Fruit fly (Drosophila melanogaster) whole organism, embryonic: ENCODE data around the gene CG18662.

ENCODE experiments used
- Bgb ChIP-seq: fragments of 200-800 bp; sonication (Bioruptor generic); IDR thresholded peaks from 2 replicates; pipeline ENCODE4 v1.3.6; 2022; ENCODE audit warnings: missing biosample characterization, missing genetic modification characterization; ENCODE audit not compliant: partially characterized antibody
- CG10979 ChIP-seq: fragments of 200-800 bp; sonication (Bioruptor generic); optimal IDR thresholded peaks from 2 replicates; lab custom pipeline; 2018; ENCODE audit warnings: missing biosample characterization, mild to moderate bottlenecking, missing genetic modification characterization, moderate library complexity
- CG11093 ChIP-seq: fragments of 200-800 bp; sonication (Bioruptor generic); IDR thresholded peaks from 3 replicates; pipeline ENCODE4 v1.3.6; 2022; ENCODE audit warnings: missing biosample characterization, missing genetic modification characterization
- CG11560 ChIP-seq: fragments of 200-800 bp; sonication (Bioruptor generic); IDR thresholded peaks from 3 replicates; pipeline ENCODE4 v1.3.6; 2022; ENCODE audit warnings: missing biosample characterization, missing genetic modification characterization
- CG11695 ChIP-seq: fragments of 200-800 bp; sonication (Bioruptor generic); IDR thresholded peaks from 3 replicates; pipeline ENCODE4 v1.3.6; 2022; ENCODE audit warnings: missing biosample characterization, missing genetic modification characterization
- CG11696 ChIP-seq: fragments of 200-800 bp; sonication (Bioruptor generic); IDR thresholded peaks from 2 replicates; pipeline ENCODE4 v1.3.6; 2022; ENCODE audit warnings: missing biosample characterization, missing genetic modification characterization
- CG13624 ChIP-seq: fragments of 200-800 bp; sonication (Bioruptor generic); optimal IDR thresholded peaks from 2 replicates; lab custom pipeline; 2016; ENCODE audit warnings: missing biosample characterization, missing genetic modification characterization
- CG14441 ChIP-seq: fragments of 200-800 bp; sonication (Bioruptor generic); IDR thresholded peaks from 2 replicates; pipeline ENCODE4 v1.3.6; 2022; ENCODE audit warnings: missing biosample characterization, missing genetic modification characterization
- CG15514 ChIP-seq: fragments of 200-800 bp; sonication (Bioruptor generic); optimal IDR thresholded peaks from 3 replicates; lab custom pipeline; 2017; ENCODE audit warnings: missing biosample characterization, missing genetic modification characterization, mild to moderate bottlenecking, moderate library complexity, missing genetic modification reagents
- CG1602 ChIP-seq: fragments of 200-800 bp; sonication (Bioruptor generic); optimal IDR thresholded peaks from 3 replicates; lab custom pipeline; 2016; ENCODE audit warnings: missing biosample characterization, missing genetic modification characterization
- CG16813 ChIP-seq: fragments of 200-800 bp; sonication (Bioruptor generic); IDR thresholded peaks from 3 replicates; pipeline ENCODE4 v1.3.6; 2022; ENCODE audit warnings: missing biosample characterization, missing genetic modification characterization; ENCODE audit not compliant: partially characterized antibody
- CG17361 ChIP-seq: fragments of 200-800 bp; sonication (Bioruptor generic); IDR thresholded peaks from 3 replicates; pipeline ENCODE4 v1.3.6; 2022; ENCODE audit warnings: missing biosample characterization, missing genetic modification characterization
- CG18011 ChIP-seq: fragments of 200-800 bp; sonication (Bioruptor generic); optimal IDR thresholded peaks from 2 replicates; lab custom pipeline; 2017; ENCODE audit warnings: missing biosample characterization, missing genetic modification characterization, mild to moderate bottlenecking, moderate library complexity, missing genotype
- CG2120 ChIP-seq: fragments of 200-800 bp; sonication (Bioruptor generic); optimal IDR thresholded peaks from 3 replicates; lab custom pipeline; 2016; ENCODE audit warnings: missing biosample characterization, missing genetic modification characterization
- CG30020 ChIP-seq: fragments of 200-800 bp; optimal IDR thresholded peaks from 2 replicates; lab custom pipeline; 2019; ENCODE audit warnings: missing biosample characterization, mild to moderate bottlenecking, missing genetic modification characterization, moderate library complexity
- CG3847 ChIP-seq: fragments of 200-800 bp; sonication (Bioruptor generic); IDR thresholded peaks from 2 replicates; pipeline ENCODE4 v1.3.6; 2022; ENCODE audit warnings: missing biosample characterization, missing genetic modification characterization
- CG3995 ChIP-seq: fragments of 200-800 bp; sonication (Bioruptor generic); optimal IDR thresholded peaks from 3 replicates; lab custom pipeline; 2016; ENCODE audit warnings: missing biosample characterization, missing genetic modification characterization
- CG4820 ChIP-seq: fragments of 200-800 bp; sonication (Bioruptor generic); optimal IDR thresholded peaks from 3 replicates; lab custom pipeline; 2016; ENCODE audit warnings: missing biosample characterization, missing genetic modification characterization
- CG6683 ChIP-seq: fragments of 200-800 bp; sonication (Bioruptor generic); optimal IDR thresholded peaks from 2 replicates; lab custom pipeline; 2017; ENCODE audit warnings: missing biosample characterization, mild to moderate bottlenecking, missing genetic modification characterization, missing genetic modification reagents
- CG6689 ChIP-seq: fragments of 200-800 bp; sonication (Bioruptor generic); IDR thresholded peaks from 2 replicates; pipeline ENCODE4 v1.3.6; 2022; ENCODE audit warnings: missing biosample characterization, missing genetic modification characterization
- CG6765 ChIP-seq: fragments of 200-800 bp; sonication (Bioruptor generic); optimal IDR thresholded peaks from 3 replicates; lab custom pipeline; 2017; ENCODE audit warnings: missing biosample characterization, mild to moderate bottlenecking, missing genetic modification characterization
- CG6854 ChIP-seq: fragments of 200-800 bp; sonication (Bioruptor generic); optimal IDR thresholded peaks from 3 replicates; lab custom pipeline; 2017; ENCODE audit warnings: missing biosample characterization, mild to moderate bottlenecking, missing genetic modification characterization
- CG7963 ChIP-seq: fragments of 200-800 bp; sonication (Bioruptor generic); IDR thresholded peaks from 3 replicates; pipeline ENCODE4 v1.3.6; 2022; ENCODE audit warnings: missing biosample characterization, missing genetic modification characterization; ENCODE audit not compliant: partially characterized antibody
- CG8765 ChIP-seq: fragments of 200-800 bp; sonication (Bioruptor generic); IDR thresholded peaks from 2 replicates; pipeline ENCODE4 v1.3.6; 2022; ENCODE audit warnings: missing biosample characterization, missing genetic modification characterization
- CG9609 ChIP-seq: fragments of 200-800 bp; sonication (Bioruptor generic); optimal IDR thresholded peaks from 3 replicates; lab custom pipeline; 2016; ENCODE audit warnings: missing biosample characterization, missing genetic modification characterization
- Dek ChIP-seq: fragments of 200-800 bp; sonication (Bioruptor generic); optimal IDR thresholded peaks from 3 replicates; lab custom pipeline; 2019; ENCODE audit warnings: missing biosample characterization, mild to moderate bottlenecking, missing genetic modification characterization, moderate library complexity
- ERR ChIP-seq: fragments of 200-800 bp; sonication (Bioruptor generic); optimal IDR thresholded peaks from 2 replicates; lab custom pipeline; 2016; ENCODE audit warnings: missing biosample characterization, missing genetic modification characterization
- Fer1 ChIP-seq: fragments of 200-800 bp; sonication (Bioruptor generic); optimal IDR thresholded peaks from 2 replicates; lab custom pipeline; 2017; ENCODE audit warnings: missing biosample characterization, mild to moderate bottlenecking, missing genetic modification characterization
- HmgD ChIP-seq: fragments of 200-800 bp; sonication (Bioruptor generic); optimal IDR thresholded peaks from 3 replicates; lab custom pipeline; 2016; ENCODE audit warnings: missing biosample characterization, missing genetic modification characterization
- Mad ChIP-seq: fragments of 200-800 bp; sonication (Bioruptor generic); optimal IDR thresholded peaks from 2 replicates; lab custom pipeline; 2016; ENCODE audit warnings: missing biosample characterization, missing genetic modification characterization
- Meics ChIP-seq: fragments of 200-800 bp; sonication (Bioruptor generic); optimal IDR thresholded peaks from 2 replicates; lab custom pipeline; 2017; ENCODE audit warnings: missing biosample characterization, mild to moderate bottlenecking, missing genetic modification characterization
- NC2β ChIP-seq: fragments of 200-800 bp; sonication (Bioruptor generic); optimal IDR thresholded peaks from 2 replicates; lab custom pipeline; 2016; ENCODE audit warnings: missing biosample characterization, missing genetic modification characterization
- Optix ChIP-seq: fragments of 200-800 bp; sonication (Bioruptor generic); IDR thresholded peaks from 3 replicates; pipeline ENCODE4 v1.3.6; 2022; ENCODE audit warnings: missing biosample characterization, missing genetic modification characterization
- Tbp ChIP-seq: fragments of >200 bp; optimal IDR thresholded peaks from 2 replicates; lab custom pipeline; 2018; ENCODE audit warnings: missing biosample characterization, missing genetic modification characterization
- az2 ChIP-seq: fragments of 200-800 bp; sonication (Bioruptor generic); optimal IDR thresholded peaks from 3 replicates; lab custom pipeline; 2016; ENCODE audit warnings: missing biosample characterization, missing genetic modification characterization
- ci ChIP-seq: fragments of 200-800 bp; sonication (Bioruptor generic); IDR thresholded peaks from 3 replicates; pipeline ENCODE4 v1.3.6; 2022; ENCODE audit warnings: missing biosample characterization, missing genetic modification characterization
- dmrt99B ChIP-seq: fragments of 200-800 bp; sonication (Bioruptor generic); optimal IDR thresholded peaks from 2 replicates; lab custom pipeline; 2018; ENCODE audit warnings: missing biosample characterization, mild to moderate bottlenecking, missing genetic modification characterization, moderate library complexity
- dysf ChIP-seq: fragments of 200-800 bp; sonication (Bioruptor generic); IDR thresholded peaks from 3 replicates; pipeline ENCODE4 v1.3.6; 2022; ENCODE audit warnings: missing biosample characterization, missing genetic modification characterization
- gcm ChIP-seq: fragments of 200-800 bp; sonication (Bioruptor generic); optimal IDR thresholded peaks from 2 replicates; lab custom pipeline; 2019; ENCODE audit warnings: missing biosample characterization, mild to moderate bottlenecking, missing genetic modification characterization, moderate library complexity
- ham ChIP-seq: fragments of 200-800 bp; sonication (Bioruptor generic); IDR thresholded peaks from 2 replicates; pipeline ENCODE4 v1.3.6; 2022; ENCODE audit warnings: missing biosample characterization, missing genetic modification characterization
- hbn ChIP-seq: fragments of 200-800 bp; sonication (Bioruptor generic); IDR thresholded peaks from 2 replicates; pipeline ENCODE4 v1.3.6; 2022; ENCODE audit warnings: missing biosample characterization, missing genetic modification characterization; ENCODE audit not compliant: partially characterized antibody
- ind ChIP-seq: fragments of 200-800 bp; sonication (Bioruptor generic); optimal IDR thresholded peaks from 3 replicates; lab custom pipeline; 2016; ENCODE audit warnings: missing biosample characterization, missing genetic modification characterization
- jumu ChIP-seq: fragments of 200-800 bp; sonication (Bioruptor generic); optimal IDR thresholded peaks from 3 replicates; lab custom pipeline; 2016; ENCODE audit warnings: missing biosample characterization, missing genetic modification characterization
- kni ChIP-seq: fragments of 200-800 bp; sonication (Bioruptor generic); optimal IDR thresholded peaks from 3 replicates; lab custom pipeline; 2017; ENCODE audit warnings: mild to moderate bottlenecking, missing biosample characterization, missing genetic modification reagents, missing genetic modification characterization
- salm ChIP-seq: fragments of 200-800 bp; sonication (Bioruptor generic); optimal IDR thresholded peaks from 2 replicates; lab custom pipeline; 2018; ENCODE audit warnings: missing biosample characterization, mild to moderate bottlenecking, missing genetic modification characterization
- sisA ChIP-seq: fragments of 200-800 bp; sonication (Bioruptor generic); IDR thresholded peaks from 2 replicates; pipeline ENCODE4 v1.3.6; 2022; ENCODE audit warnings: missing biosample characterization, missing genetic modification characterization
- so ChIP-seq: fragments of 200-800 bp; sonication (Bioruptor generic); IDR thresholded peaks from 3 replicates; pipeline ENCODE4 v1.3.6; 2022; ENCODE audit warnings: missing biosample characterization, missing genetic modification characterization
- stc ChIP-seq: fragments of 200-800 bp; sonication (Bioruptor generic); IDR thresholded peaks from 2 replicates; pipeline ENCODE4 v1.3.6; 2022; ENCODE audit warnings: missing biosample characterization, missing genetic modification characterization
- trem ChIP-seq: fragments of 200-800 bp; optimal IDR thresholded peaks from 3 replicates; lab custom pipeline; 2019; ENCODE audit warnings: missing biosample characterization, mild to moderate bottlenecking, missing genetic modification characterization, moderate library complexity
- wek ChIP-seq: fragments of 200-800 bp; sonication (Bioruptor generic); optimal IDR thresholded peaks from 3 replicates; lab custom pipeline; 2018; ENCODE audit warnings: missing biosample characterization, mild to moderate bottlenecking, missing genetic modification characterization, moderate library complexity

CG18662 gene

dm6 chr2L:8951184-8951934 is 29.1 kb upstream of the CG18662 start, which contains the start of gene C1GalTA (continued):
- TF ChIP-seq CG7963: no peak
- TF ChIP-seq hbn (GFP tag; lab: Robert Waterston, UW): no peak
- TF ChIP-seq az2: peak; percentile 94
- peak; percentile 100 for TF ChIP-seq CG17361
- TF ChIP-seq CG16813: no peak
- TF ChIP-seq sisA: peak; percentile 86
- peak; percentile 79 for TF ChIP-seq CG18011 (GFP tag; lab: Kevin White, UChicago)
- peak; percentile 90 for TF ChIP-seq CG11093 (GFP tag; lab: Robert Waterston, UW)
- TF ChIP-seq CG15514 (GFP tag; lab: Kevin White, UChicago): peak; percentile 91
- TF ChIP-seq HmgD (GFP tag; lab: Kevin White, UChicago): no peak
- TF ChIP-seq stc (GFP tag; lab: Robert Waterston, UW): peak; percentile 96
- TF ChIP-seq CG9609 (GFP tag; lab: Kevin White, UChicago): peak; percentile 52
- TF ChIP-seq CG14441: peak; percentile 88
- TF ChIP-seq Meics (GFP tag; lab: Kevin White, UChicago): peak; percentile 99
- peak; percentile 98 for TF ChIP-seq CG6683 (GFP tag; lab: Kevin White, UChicago)
- peak; percentile 9 for TF ChIP-seq jumu
- peak; percentile 86 for TF ChIP-seq ham (GFP tag; lab: Robert Waterston, UW)
- TF ChIP-seq CG3995 (GFP tag; lab: Kevin White, UChicago): peak; percentile 43
- peak; percentile 100 for TF ChIP-seq CG10979 (tag; lab: Kevin White, UChicago)
- TF ChIP-seq CG1602 (GFP tag; lab: Kevin White, UChicago): peak; percentile 96
- TF ChIP-seq CG8765 (GFP tag; lab: Robert Waterston, UW): peak; percentile 83
- peak; percentile 97 for TF ChIP-seq Dek (tag; lab: Kevin White, UChicago)
- peak; percentile 99 for TF ChIP-seq dmrt99B (tag; lab: Kevin White, UChicago)
- peak; percentile 90 for TF ChIP-seq CG11696 (GFP tag; lab: Robert Waterston, UW)
- TF ChIP-seq ind (GFP tag; lab: Kevin White, UChicago): peak; percentile 94
- TF ChIP-seq Fer1 (GFP tag; lab: Kevin White, UChicago): peak; percentile 98
- TF ChIP-seq so (GFP tag; lab: Robert Waterston, UW): peak; percentile 91
- peak; percentile 92 for TF ChIP-seq CG3847 (GFP tag; lab: Robert Waterston, UW)
- TF ChIP-seq Bgb (GFP tag; lab: Robert Waterston, UW): no peak
- TF ChIP-seq CG6854 (GFP tag; lab: Kevin White, UChicago): peak; percentile 98
- TF ChIP-seq ERR (GFP tag; lab: Kevin White, UChicago): peak; percentile 60
- peak; percentile 99 for TF ChIP-seq CG11695 (GFP tag; lab: Robert Waterston, UW)
- peak; percentile 92 for TF ChIP-seq CG30020 (tag; lab: Kevin White, UChicago)
- no peak for TF ChIP-seq NC2β (GFP tag; lab: Kevin White, UChicago)
- 0 out of 3 replicates have a peak, but pooled peaks have one; percentile 62 for TF ChIP-seq Optix
- TF ChIP-seq CG6689 (GFP tag; lab: Robert Waterston, UW): peak; percentile 98
- peak; percentile 57 for TF ChIP-seq Mad (GFP tag; lab: Kevin White, UChicago)
- TF ChIP-seq dysf (GFP tag; lab: Robert Waterston, UW): peak; percentile 98
- TF ChIP-seq gcm: peak; percentile 99
- peak; percentile 88 for TF ChIP-seq CG11560 (tag; lab: Robert Waterston, UW)
- TF ChIP-seq CG2120 (GFP tag; lab: Kevin White, UChicago): peak; percentile 89
- no peak for TF ChIP-seq Tbp (GFP tag; lab: Kevin White, UChicago)
- peak; percentile 61 for TF ChIP-seq CG13624 (GFP tag; lab: Kevin White, UChicago)
- peak; percentile 98 for TF ChIP-seq salm (tag; lab: Kevin White, UChicago)
- peak; percentile 97 for TF ChIP-seq trem (tag; lab: Kevin White, UChicago)
- TF ChIP-seq wek (GFP tag; lab: Kevin White, UChicago): peak; percentile 38
- TF ChIP-seq CG6765 (GFP tag; lab: Kevin White, UChicago): peak; percentile 98
- peak; percentile 86 for TF ChIP-seq ci (GFP tag; lab: Robert Waterston, UW)
- TF ChIP-seq kni (GFP tag; lab: Kevin White, UChicago): peak; percentile 61
- peak; percentile 93 for TF ChIP-seq CG4820 (GFP tag; lab: Kevin White, UChicago)
